Worm (Caenorhabditis elegans) whole organism, mixed stage, embryonic: ENCODE data around the gene nlp-56.

Source experiments
- nhr-76 ChIP-seq: sonication (generic microtip); optimal IDR thresholded peaks from 2 replicates; lab custom pipeline; 2017; ENCODE audit warnings: missing biosample characterization, missing genetic modification characterization
- snpc-4 ChIP-seq: fragments of 150-350 bp; optimal IDR thresholded peaks from 2 replicates; lab custom pipeline; 2014; ENCODE audit warnings: missing biosample characterization, missing genetic modification characterization
- zip-8 ChIP-seq: fragments of 150-350 bp; optimal IDR thresholded peaks from 2 replicates; lab custom pipeline; 2014; ENCODE audit warnings: missing biosample characterization, missing genetic modification characterization

DNA sequence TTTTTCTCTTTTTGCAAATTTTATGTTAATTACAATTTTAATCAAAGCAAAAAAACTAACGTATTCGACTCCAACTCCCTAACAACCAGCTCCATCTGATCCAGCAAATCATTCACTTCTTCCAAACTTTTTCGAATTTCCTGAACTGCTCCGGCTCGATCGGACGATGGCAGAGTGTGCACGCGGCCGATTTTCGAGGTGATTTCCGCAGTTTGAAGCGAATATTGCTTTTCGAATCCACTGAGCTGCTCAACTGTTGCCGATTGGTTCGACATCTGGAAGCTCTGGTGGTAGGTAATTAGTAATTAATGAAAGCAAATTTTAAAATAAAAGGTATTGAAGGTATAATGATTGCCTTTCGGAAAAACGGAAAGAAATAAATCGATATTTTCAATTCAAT is 18.2 kb downstream of the nlp-56 start, which contains the start of gene vti-1:
- no peak for TF ChIP-seq zip-8 (tag; lab: Kevin White, UChicago)
- no peak for TF ChIP-seq snpc-4 (tag; lab: Kevin White, UChicago)
- TF ChIP-seq nhr-76 (tag; lab: Kevin White, UChicago) = no peak
